Fruit fly (Drosophila melanogaster) whole organism, embryonic: ENCODE results near the gene par-6.

Experiments used
- Bdp1 ChIP-seq: fragments of 200-800 bp; sonication (Bioruptor generic); optimal IDR thresholded peaks from 3 replicates; lab custom pipeline; 2016; ENCODE audit warnings: missing biosample characterization, missing genetic modification characterization
- CG10543 ChIP-seq: fragments of 200-800 bp; sonication (Bioruptor generic); optimal IDR thresholded peaks from 3 replicates; lab custom pipeline; 2017; ENCODE audit warnings: missing biosample characterization, mild to moderate bottlenecking, missing genetic modification characterization, moderate library complexity
- CG12659 ChIP-seq: fragments of 200-800 bp; sonication (Bioruptor generic); optimal IDR thresholded peaks from 3 replicates; lab custom pipeline; 2017; ENCODE audit warnings: mild to moderate bottlenecking, missing biosample characterization, missing genetic modification reagents, missing genetic modification characterization
- CG12769 ChIP-seq: fragments of 200-800 bp; sonication (Bioruptor generic); optimal IDR thresholded peaks from 2 replicates; lab custom pipeline; 2019; ENCODE audit warnings: missing biosample characterization, mild to moderate bottlenecking, missing genetic modification characterization, moderate library complexity
- CG13775 ChIP-seq: fragments of 200-800 bp; sonication (Bioruptor generic); optimal IDR thresholded peaks from 3 replicates; lab custom pipeline; 2017; ENCODE audit warnings: missing biosample characterization, mild to moderate bottlenecking, missing genetic modification characterization
- CG13894 ChIP-seq: fragments of 200-800 bp; sonication (Bioruptor generic); optimal IDR thresholded peaks from 3 replicates; lab custom pipeline; 2018; ENCODE audit warnings: missing biosample characterization, mild to moderate bottlenecking, missing genetic modification characterization, moderate library complexity
- CG14050 ChIP-seq: fragments of 200-800 bp; sonication (Bioruptor generic); IDR thresholded peaks from 3 replicates; pipeline ENCODE4 v1.3.6; 2022; ENCODE audit warnings: missing biosample characterization, missing genetic modification characterization
- CG15514 ChIP-seq: fragments of 200-800 bp; sonication (Bioruptor generic); optimal IDR thresholded peaks from 3 replicates; lab custom pipeline; 2017; ENCODE audit warnings: missing biosample characterization, missing genetic modification characterization, mild to moderate bottlenecking, moderate library complexity, missing genetic modification reagents
- CG16863 ChIP-seq: fragments of 200-800 bp; sonication (Bioruptor generic); optimal IDR thresholded peaks from 3 replicates; lab custom pipeline; 2016; ENCODE audit warnings: missing biosample characterization, missing genetic modification characterization
- CG18476 ChIP-seq: fragments of 200-800 bp; sonication (Bioruptor generic); optimal IDR thresholded peaks from 2 replicates; lab custom pipeline; 2016; ENCODE audit warnings: missing biosample characterization, mild to moderate bottlenecking, missing genetic modification characterization
- CG33557 ChIP-seq: fragments of 200-800 bp; sonication (Bioruptor generic); optimal IDR thresholded peaks from 2 replicates; lab custom pipeline; 2019; ENCODE audit warnings: missing biosample characterization, mild to moderate bottlenecking, missing genetic modification characterization, moderate library complexity
- CG34376 ChIP-seq: fragments of 200-800 bp; sonication (Bioruptor generic); optimal IDR thresholded peaks from 2 replicates; lab custom pipeline; 2018; ENCODE audit warnings: missing biosample characterization, mild to moderate bottlenecking, missing genetic modification characterization
- CG42726 ChIP-seq: fragments of 200-800 bp; sonication (Bioruptor generic); IDR thresholded peaks from 2 replicates; pipeline ENCODE4 v1.3.6; 2022; ENCODE audit warnings: missing biosample characterization, missing genetic modification characterization; ENCODE audit not compliant: partially characterized antibody
- CG4360 ChIP-seq: fragments of 200-800 bp; sonication (Bioruptor generic); IDR thresholded peaks from 2 replicates; pipeline ENCODE4 v1.3.6; 2022; ENCODE audit warnings: missing biosample characterization, missing genetic modification characterization
- CG5180 ChIP-seq: fragments of 200-800 bp; sonication (Bioruptor generic); optimal IDR thresholded peaks from 3 replicates; lab custom pipeline; 2017; ENCODE audit warnings: missing biosample characterization, missing genetic modification characterization, mild to moderate bottlenecking, moderate library complexity, missing genetic modification reagents
- CG7372 ChIP-seq: fragments of 200-800 bp; sonication (Bioruptor generic); IDR thresholded peaks from 2 replicates; pipeline ENCODE4 v1.3.6; 2022; ENCODE audit warnings: missing biosample characterization, missing genetic modification characterization
- CG8924 ChIP-seq: fragments of 200-800 bp; optimal IDR thresholded peaks from 3 replicates; lab custom pipeline; 2019; ENCODE audit warnings: missing biosample characterization, mild to moderate bottlenecking, missing genetic modification characterization, moderate library complexity
- CG9932 ChIP-seq: fragments of 200-800 bp; sonication (Bioruptor generic); IDR thresholded peaks from 2 replicates; pipeline ENCODE4 v1.3.6; 2022; ENCODE audit warnings: missing biosample characterization, missing genetic modification characterization
- CHES-1-like ChIP-seq: fragments of 200-800 bp; sonication (Bioruptor generic); optimal IDR thresholded peaks from 2 replicates; lab custom pipeline; 2016; ENCODE audit warnings: missing biosample characterization, missing genetic modification characterization
- Doc3 ChIP-seq: fragments of 200-800 bp; sonication (Bioruptor generic); IDR thresholded peaks from 3 replicates; pipeline ENCODE4 v1.3.6; 2022; ENCODE audit warnings: missing biosample characterization, missing genetic modification characterization; ENCODE audit not compliant: partially characterized antibody
- HmgZ ChIP-seq: fragments of 200-800 bp; sonication (Bioruptor generic); optimal IDR thresholded peaks from 2 replicates; lab custom pipeline; 2018; ENCODE audit warnings: missing biosample characterization, mild to moderate bottlenecking, missing genetic modification characterization
- MESR4 ChIP-seq: fragments of 200-800 bp; sonication (Bioruptor generic); optimal IDR thresholded peaks from 2 replicates; lab custom pipeline; 2018; ENCODE audit warnings: missing biosample characterization, mild to moderate bottlenecking, missing genetic modification characterization, moderate library complexity
- Med ChIP-seq: fragments of 200-800 bp; sonication (Bioruptor generic); peaks from one replicate; lab custom pipeline; 2016; ENCODE audit warnings: missing biosample characterization, missing genetic modification characterization, mild to moderate bottlenecking, inconsistent platforms, moderate library complexity
- NC2β ChIP-seq: fragments of 200-800 bp; sonication (Bioruptor generic); optimal IDR thresholded peaks from 2 replicates; lab custom pipeline; 2016; ENCODE audit warnings: missing biosample characterization, missing genetic modification characterization
- Pdp1 ChIP-seq, 2 experiments: fragments of 200-800 bp; sonication (Bioruptor generic); optimal IDR thresholded peaks; 3 replicates each; lab custom pipeline; 2016; ENCODE audit warnings: missing biosample characterization in 2 of 2, missing genetic modification characterization in 2 of 2, mild to moderate bottlenecking in 1 of 2, moderate library complexity in 1 of 2
- ara ChIP-seq: fragments of 200-800 bp; sonication (Bioruptor generic); IDR thresholded peaks from 2 replicates; pipeline ENCODE4 v1.3.6; 2022; ENCODE audit warnings: missing biosample characterization, missing genetic modification characterization
- ash1 ChIP-seq: fragments of 200-800 bp; sonication (Bioruptor generic); optimal IDR thresholded peaks from 2 replicates; lab custom pipeline; 2018; ENCODE audit warnings: missing biosample characterization, mild to moderate bottlenecking, missing genetic modification characterization
- bbx ChIP-seq: fragments of 200-800 bp; sonication (Bioruptor generic); IDR thresholded peaks from 2 replicates; pipeline ENCODE4 v1.3.6; 2022; ENCODE audit warnings: missing biosample characterization, missing genetic modification characterization; ENCODE audit not compliant: partially characterized antibody
- cg ChIP-seq: fragments of 200-800 bp; sonication (Bioruptor generic); optimal IDR thresholded peaks from 3 replicates; lab custom pipeline; 2019; ENCODE audit warnings: missing biosample characterization, mild to moderate bottlenecking, missing genetic modification characterization, moderate library complexity
- maf-S ChIP-seq: fragments of 200-800 bp; sonication (Bioruptor generic); optimal IDR thresholded peaks from 2 replicates; lab custom pipeline; 2016; ENCODE audit warnings: missing biosample characterization, missing genetic modification characterization
- nmo ChIP-seq: fragments of 200-800 bp; sonication (Bioruptor generic); optimal IDR thresholded peaks from 2 replicates; lab custom pipeline; 2018; ENCODE audit warnings: missing biosample characterization, mild to moderate bottlenecking, missing genetic modification characterization, moderate library complexity
- pros ChIP-seq: fragments of 200-800 bp; sonication (Bioruptor generic); optimal IDR thresholded peaks from 3 replicates; lab custom pipeline; 2019; ENCODE audit warnings: missing biosample characterization, mild to moderate bottlenecking, missing genetic modification characterization, moderate library complexity
- pum ChIP-seq: fragments of 200-800 bp; sonication (Bioruptor generic); optimal IDR thresholded peaks from 2 replicates; lab custom pipeline; 2016; ENCODE audit warnings: missing biosample characterization, missing genetic modification characterization
- salm ChIP-seq: fragments of 200-800 bp; sonication (Bioruptor generic); optimal IDR thresholded peaks from 2 replicates; lab custom pipeline; 2018; ENCODE audit warnings: missing biosample characterization, mild to moderate bottlenecking, missing genetic modification characterization
- sens ChIP-seq: fragments of 200-800 bp; sonication (Bioruptor generic); peaks from one replicate; lab custom pipeline; 2016; ENCODE audit warnings: missing biosample characterization, missing genetic modification characterization
- seq ChIP-seq: fragments of 200-800 bp; sonication (Bioruptor generic); IDR thresholded peaks from 2 replicates; pipeline ENCODE4 v1.3.6; 2022; ENCODE audit warnings: missing biosample characterization, missing genetic modification characterization
- sug ChIP-seq: fragments of 200-800 bp; optimal IDR thresholded peaks from 2 replicates; lab custom pipeline; 2019; ENCODE audit warnings: missing biosample characterization, mild to moderate bottlenecking, missing genetic modification characterization, moderate library complexity
- toy ChIP-seq: fragments of 200-800 bp; sonication (Bioruptor generic); IDR thresholded peaks from 2 replicates; pipeline ENCODE4 v1.3.6; 2022; ENCODE audit warnings: missing biosample characterization, missing genetic modification characterization
- zfh2 ChIP-seq: fragments of 200-800 bp; sonication (Bioruptor generic); optimal IDR thresholded peaks from 2 replicates; lab custom pipeline; 2016; ENCODE audit warnings: missing biosample characterization, missing genetic modification characterization

par-6 gene

dm6 chrX:17658207-17659118 lies 44.7 kb upstream of the par-6 start (continued):
- no peak for TF ChIP-seq MESR4 (GFP tag; lab: Kevin White, UChicago)
- no peak for TF ChIP-seq maf-S (GFP tag; lab: Kevin White, UChicago)
- peak; percentile 66 for TF ChIP-seq CG12769 (tag; lab: Kevin White, UChicago)
- TF ChIP-seq CG10543 (GFP tag; lab: Kevin White, UChicago), result no peak
- no peak for TF ChIP-seq Doc3 (GFP tag; lab: Robert Waterston, UW)
- TF ChIP-seq, all 482 proteins: peak for 44

- TF ChIP-seq salm (tag; lab: Kevin White, UChicago) (no peak), CG8924 (peak; percentile 27), sens (peak; percentile 33), Pdp1 (GFP tag; optimal IDR thresholded peaks at IDR 0.05; lab: Kevin White, UChicago) (peak in 1 of 2 experiments; percentile 98), CG12659 (GFP tag; lab: Kevin White, UChicago) (no peak), ash1 (GFP tag; lab: Kevin White, UChicago) (peak; percentile 24), NC2β (GFP tag; lab: Kevin White, UChicago) (no peak), seq (GFP tag; lab: Robert Waterston, UW) (no peak), zfh2 (GFP tag; lab: Kevin White, UChicago) (no peak), CG15514 (GFP tag; lab: Kevin White, UChicago) (peak; percentile 7), sug (tag; lab: Kevin White, UChicago) (peak; percentile 9), CG4360 (0 out of 2 replicates have a peak, but pooled peaks have one; percentile 48), Med (GFP tag; lab: Kevin White, UChicago) (peak; percentile 51), CG13894 (tag; lab: Kevin White, UChicago) (peak; percentile 10), CHES-1-like (GFP tag; lab: Kevin White, UChicago) (no peak), HmgZ (tag; lab: Kevin White, UChicago) (peak; percentile 24), cg (GFP tag; lab: Kevin White, UChicago) (peak; percentile 38), CG34376 (GFP tag; lab: Kevin White, UChicago) (peak; percentile 85), CG7372 (no peak), CG16863 (GFP tag; lab: Kevin White, UChicago) (no peak), pros (GFP tag; lab: Kevin White, UChicago) (peak; percentile 2), CG33557 (no peak)
These were observed 44.1 kb upstream of the par-6 start for dm6 chrX:17659119-17659452.

dm6 chrX:17671788-17672187 lies 31.4 kb upstream of the par-6 start, which contains the start of gene CG12990:
Gene CG12990 (minus strand): TSS chrX:17671888.
- TF ChIP-seq pum (GFP tag; lab: Kevin White, UChicago), result no peak
- no peak for TF ChIP-seq CG18476 (GFP tag; lab: Kevin White, UChicago)
- TF ChIP-seq Bdp1 (GFP tag; lab: Kevin White, UChicago), result no peak
- TF ChIP-seq CG9932 (GFP tag; lab: Robert Waterston, UW), result no peak
- TF ChIP-seq CG14050 (GFP tag; lab: Robert Waterston, UW), result no peak
- TF ChIP-seq ara (GFP tag; lab: Robert Waterston, UW), result no peak
- no peak for TF ChIP-seq CG42726
- no peak for TF ChIP-seq nmo (GFP tag; lab: Kevin White, UChicago)
- TF ChIP-seq toy (GFP tag; lab: Robert Waterston, UW), result no peak
- no peak for TF ChIP-seq bbx (GFP tag; lab: Robert Waterston, UW)
- TF ChIP-seq CG13775, result no peak
- no peak for TF ChIP-seq CG5180
